Worm (Caenorhabditis elegans): Measurements from ENCODE around the gene F58E2.3.

DNA sequence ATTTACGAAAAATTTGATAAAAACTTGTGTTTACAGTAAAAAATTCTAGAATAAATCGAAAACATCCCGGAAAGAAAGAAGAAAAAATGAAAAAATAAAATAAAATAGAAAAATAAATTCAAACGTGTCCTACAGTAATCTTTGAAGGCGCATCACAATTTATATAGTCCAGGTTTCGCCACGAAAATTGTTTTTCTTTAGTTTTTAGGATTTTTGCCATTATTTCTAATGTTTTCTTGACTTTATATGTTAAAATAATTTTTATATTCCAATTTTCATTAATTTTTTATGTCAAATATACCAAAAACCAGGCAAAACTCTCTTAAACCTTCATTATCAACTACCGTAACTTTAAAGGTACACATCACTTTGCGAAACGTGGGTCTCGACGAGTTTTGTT, 50.4 kb downstream of the F58E2.3 start:
- TF ChIP-seq ref-1 (GFP tag; conservative IDR thresholded peaks at IDR 0.05) = no peak
- no peak for TF ChIP-seq ztf-29 (GFP tag; IDR thresholded peaks at IDR 0.05)
- no peak for TF ChIP-seq T22C8.4 (GFP tag; IDR thresholded peaks at IDR 0.05)
- no peak for TF ChIP-seq flt-1 (GFP tag; IDR thresholded peaks at IDR 0.05)
- TF ChIP-seq ztf-23 (GFP tag; IDR thresholded peaks at IDR 0.05) = no peak
- TF ChIP-seq cog-1 (tag; optimal IDR thresholded peaks at IDR 0.05) = no peak
- TF ChIP-seq tab-1 (GFP tag; IDR thresholded peaks at IDR 0.05) = no peak
- TF ChIP-seq med-1 (GFP tag; optimal IDR thresholded peaks at IDR 0.05; ENCODE audit: insufficient read depth) = no peak
- no peak for TF ChIP-seq klf-2 (GFP tag; conservative IDR thresholded peaks at IDR 0.05)
